Fruit fly (Drosophila melanogaster) S2 (cell line): ENCODE data around the gene CG15865.

Experiments used
- CG8478 ChIP-seq: fragments of >200 bp; optimal IDR thresholded peaks from 2 replicates; lab custom pipeline; 2018
- CTCF ChIP-seq, 2 experiments: fragments of >200 bp; optimal IDR thresholded peaks; 2 replicates each; lab custom pipeline; 2018

DNA sequence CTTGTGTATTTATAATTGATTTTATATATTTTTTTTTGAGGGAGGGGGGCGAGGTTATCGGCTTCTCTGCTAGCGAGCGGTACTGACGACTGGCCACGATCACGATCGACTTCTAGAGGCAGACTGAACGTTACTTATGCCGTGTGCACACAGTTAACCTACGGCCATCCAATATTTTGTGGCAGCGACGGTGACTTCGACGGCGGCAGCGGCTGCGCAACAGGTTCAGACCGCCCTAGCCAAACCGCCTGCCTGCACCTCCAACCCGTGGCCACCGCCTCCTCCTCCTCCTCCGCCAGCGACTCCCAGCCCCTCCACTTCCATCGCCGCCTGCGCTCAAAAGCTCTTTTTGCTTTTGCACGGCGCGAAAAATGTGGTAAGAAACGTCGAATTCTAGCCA lies 42.8 kb downstream of the CG15865 start, which contains the start of gene CG9782:
- TF ChIP-seq CG8478 (lab: Kevin White, UChicago) (no peak), CTCF (optimal IDR thresholded peaks at IDR 0.05; lab: Kevin White, UChicago) (no peak)
